Fruit fly (Drosophila melanogaster) whole organism, embryonic: ENCODE measurements around the gene CG31223.

Source experiments
- Asciz ChIP-seq: fragments of 200-800 bp; sonication (Bioruptor generic); optimal IDR thresholded peaks from 2 replicates; lab custom pipeline; 2017; ENCODE audit warnings: missing biosample characterization, mild to moderate bottlenecking, missing genetic modification characterization, missing genetic modification reagents
- CG10462 ChIP-seq: fragments of 200-800 bp; sonication (Bioruptor generic); optimal IDR thresholded peaks from 2 replicates; lab custom pipeline; 2016; ENCODE audit warnings: missing biosample characterization, missing genetic modification characterization
- CG10543 ChIP-seq: fragments of 200-800 bp; sonication (Bioruptor generic); optimal IDR thresholded peaks from 3 replicates; lab custom pipeline; 2017; ENCODE audit warnings: missing biosample characterization, mild to moderate bottlenecking, missing genetic modification characterization, moderate library complexity
- CG12155 ChIP-seq: fragments of 200-800 bp; sonication (Bioruptor generic); optimal IDR thresholded peaks from 3 replicates; lab custom pipeline; 2016; ENCODE audit warnings: missing biosample characterization, missing genetic modification characterization
- CG12769 ChIP-seq: fragments of 200-800 bp; sonication (Bioruptor generic); optimal IDR thresholded peaks from 2 replicates; lab custom pipeline; 2019; ENCODE audit warnings: missing biosample characterization, mild to moderate bottlenecking, missing genetic modification characterization, moderate library complexity
- CG14014 ChIP-seq: fragments of 200-800 bp; sonication (Bioruptor generic); IDR thresholded peaks from 2 replicates; pipeline ENCODE4 v1.3.6; 2022; ENCODE audit warnings: missing biosample characterization, missing genetic modification characterization
- CG15601 ChIP-seq: fragments of 200-800 bp; sonication (Bioruptor generic); optimal IDR thresholded peaks from 3 replicates; lab custom pipeline; 2019; ENCODE audit warnings: missing biosample characterization, mild to moderate bottlenecking, missing genetic modification characterization, moderate library complexity
- CG17186 ChIP-seq: fragments of 200-800 bp; sonication (Bioruptor generic); optimal IDR thresholded peaks from 3 replicates; lab custom pipeline; 2017; ENCODE audit warnings: missing biosample characterization, missing genetic modification reagents, missing genetic modification characterization
- CG17385 ChIP-seq: fragments of 200-800 bp; sonication (Bioruptor generic); optimal IDR thresholded peaks from 3 replicates; lab custom pipeline; 2018; ENCODE audit warnings: missing biosample characterization, mild to moderate bottlenecking, missing genetic modification characterization
- CG17912 ChIP-seq: fragments of 200-800 bp; sonication (Bioruptor generic); optimal IDR thresholded peaks from 2 replicates; lab custom pipeline; 2018; ENCODE audit warnings: missing biosample characterization, mild to moderate bottlenecking, missing genetic modification characterization
- CG18764 ChIP-seq: fragments of 200-800 bp; sonication (Bioruptor generic); optimal IDR thresholded peaks from 3 replicates; lab custom pipeline; 2016; ENCODE audit warnings: missing biosample characterization, missing genetic modification characterization
- CG4707 ChIP-seq: fragments of 200-800 bp; sonication (Bioruptor generic); optimal IDR thresholded peaks from 2 replicates; lab custom pipeline; 2018; ENCODE audit warnings: missing biosample characterization, mild to moderate bottlenecking, missing genetic modification characterization, moderate library complexity
- CG5180 ChIP-seq: fragments of 200-800 bp; sonication (Bioruptor generic); optimal IDR thresholded peaks from 3 replicates; lab custom pipeline; 2017; ENCODE audit warnings: missing biosample characterization, missing genetic modification characterization, mild to moderate bottlenecking, moderate library complexity, missing genetic modification reagents
- CG5953 ChIP-seq: fragments of 200-800 bp; sonication (Bioruptor generic); IDR thresholded peaks from 2 replicates; pipeline ENCODE4 v1.3.6; 2022; ENCODE audit warnings: missing biosample characterization, missing genetic modification characterization
- CG6791 ChIP-seq: fragments of 200-800 bp; sonication (Bioruptor generic); IDR thresholded peaks from 3 replicates; pipeline ENCODE4 v1.3.6; 2022; ENCODE audit warnings: missing biosample characterization, missing genetic modification characterization; ENCODE audit not compliant: partially characterized antibody
- CG9609 ChIP-seq: fragments of 200-800 bp; sonication (Bioruptor generic); optimal IDR thresholded peaks from 3 replicates; lab custom pipeline; 2016; ENCODE audit warnings: missing biosample characterization, missing genetic modification characterization
- Deaf1 ChIP-seq: fragments of 200-800 bp; optimal IDR thresholded peaks from 3 replicates; lab custom pipeline; 2019; ENCODE audit warnings: missing biosample characterization, mild to moderate bottlenecking, missing genetic modification characterization, moderate library complexity
- Dip3 ChIP-seq: fragments of 200-800 bp; sonication (Bioruptor generic); optimal IDR thresholded peaks from 3 replicates; lab custom pipeline; 2016; ENCODE audit warnings: missing biosample characterization, missing genetic modification characterization
- Doc2 ChIP-seq: fragments of 200-800 bp; sonication (Bioruptor generic); IDR thresholded peaks from 2 replicates; pipeline ENCODE4 v1.3.6; 2022; ENCODE audit warnings: missing biosample characterization, missing genetic modification characterization
- Elba2 ChIP-seq: fragments of 200-800 bp; sonication (Bioruptor generic); optimal IDR thresholded peaks from 3 replicates; lab custom pipeline; 2016; ENCODE audit warnings: missing biosample characterization, missing genetic modification characterization
- H15 ChIP-seq: fragments of 200-800 bp; sonication (Bioruptor generic); IDR thresholded peaks from 3 replicates; pipeline ENCODE4 v1.3.6; 2022; ENCODE audit warnings: missing biosample characterization, missing genetic modification characterization
- Hey ChIP-seq: fragments of 200-800 bp; sonication (Bioruptor generic); optimal IDR thresholded peaks from 3 replicates; lab custom pipeline; 2018; ENCODE audit warnings: missing biosample characterization, mild to moderate bottlenecking, missing genetic modification characterization
- Hmx ChIP-seq: fragments of 200-800 bp; sonication (Bioruptor generic); optimal IDR thresholded peaks from 2 replicates; lab custom pipeline; 2016; ENCODE audit warnings: missing biosample characterization, missing genetic modification characterization
- Hr51 ChIP-seq, 2 experiments: fragments of 200-800 bp; sonication (Bioruptor generic); optimal IDR thresholded peaks; 2 replicates in 1 of 2; 3 replicates in 1 of 2; lab custom pipeline; 2016 to 2018; ENCODE audit warnings: missing biosample characterization in 2 of 2, missing genetic modification characterization in 2 of 2, mild to moderate bottlenecking in 1 of 2, moderate library complexity in 1 of 2
- MTF-1 ChIP-seq: fragments of 200-800 bp; sonication (Bioruptor generic); optimal IDR thresholded peaks from 2 replicates; lab custom pipeline; 2018; ENCODE audit warnings: missing biosample characterization, mild to moderate bottlenecking, missing genetic modification characterization, borderline replicate concordance
- Rx ChIP-seq: fragments of 200-800 bp; sonication (Bioruptor generic); IDR thresholded peaks from 2 replicates; pipeline ENCODE4 v1.3.6; 2022; ENCODE audit warnings: missing biosample characterization, missing genetic modification characterization
- Sin3A ChIP-seq: fragments of >200 bp; optimal IDR thresholded peaks from 2 replicates; lab custom pipeline; 2018
- Tbp ChIP-seq: fragments of >200 bp; optimal IDR thresholded peaks from 2 replicates; lab custom pipeline; 2018; ENCODE audit warnings: missing biosample characterization, missing genetic modification characterization
- Trl ChIP-seq, 3 experiments: fragments of >200 bp in 2 of 3; fragments of 200-800 bp in 1 of 3; sonication (Bioruptor generic) in 1 of 3; optimal IDR thresholded peaks; 2 replicates in 1 of 3; 3 replicates in 2 of 3; lab custom pipeline; 2016 to 2017; ENCODE audit warnings: missing biosample characterization in 1 of 3, missing genetic modification characterization in 1 of 3
- aop ChIP-seq: fragments of 200-800 bp; sonication (Bioruptor generic); IDR thresholded peaks from 2 replicates; pipeline ENCODE4 v1.3.6; 2022; ENCODE audit warnings: missing biosample characterization, missing genetic modification characterization
- chn ChIP-seq: fragments of 200-800 bp; sonication (Bioruptor generic); optimal IDR thresholded peaks from 2 replicates; lab custom pipeline; 2016; ENCODE audit warnings: missing biosample characterization, missing genetic modification characterization
- corto ChIP-seq: fragments of 200-800 bp; sonication (Bioruptor generic); optimal IDR thresholded peaks from 2 replicates; lab custom pipeline; 2016; ENCODE audit warnings: missing biosample characterization, mild to moderate bottlenecking, missing genetic modification characterization, moderate library complexity
- da ChIP-seq: fragments of 200-800 bp; sonication (Bioruptor generic); optimal IDR thresholded peaks from 2 replicates; lab custom pipeline; 2016; ENCODE audit warnings: missing biosample characterization, missing genetic modification characterization
- dimm ChIP-seq: fragments of 200-800 bp; sonication (Bioruptor generic); IDR thresholded peaks from 2 replicates; pipeline ENCODE4 v1.3.6; 2022; ENCODE audit warnings: missing biosample characterization, missing genetic modification characterization
- dmrt99B ChIP-seq: fragments of 200-800 bp; sonication (Bioruptor generic); optimal IDR thresholded peaks from 2 replicates; lab custom pipeline; 2018; ENCODE audit warnings: missing biosample characterization, mild to moderate bottlenecking, missing genetic modification characterization, moderate library complexity
- eyg ChIP-seq: fragments of 200-800 bp; sonication (Bioruptor generic); optimal IDR thresholded peaks from 3 replicates; lab custom pipeline; 2016; ENCODE audit warnings: missing biosample characterization, missing genetic modification characterization
- fd96Cb ChIP-seq: fragments of 200-800 bp; sonication (Bioruptor generic); optimal IDR thresholded peaks from 2 replicates; lab custom pipeline; 2018; ENCODE audit warnings: missing biosample characterization, mild to moderate bottlenecking, missing genetic modification characterization, moderate library complexity
- gce ChIP-seq: fragments of 200-800 bp; sonication (Bioruptor generic); IDR thresholded peaks from 3 replicates; pipeline ENCODE4 v1.3.6; 2022; ENCODE audit warnings: missing biosample characterization, missing genetic modification characterization
- gfzf ChIP-seq: fragments of 200-800 bp; sonication (Bioruptor generic); optimal IDR thresholded peaks from 2 replicates; lab custom pipeline; 2016; ENCODE audit warnings: missing biosample characterization, mild to moderate bottlenecking, missing genetic modification characterization, moderate library complexity
- kay ChIP-seq: fragments of 200-800 bp; sonication (Bioruptor generic); optimal IDR thresholded peaks from 2 replicates; lab custom pipeline; 2016; ENCODE audit warnings: missing biosample characterization, missing genetic modification characterization
- lbe ChIP-seq: fragments of 200-800 bp; sonication (Bioruptor generic); optimal IDR thresholded peaks from 2 replicates; lab custom pipeline; 2016; ENCODE audit warnings: missing biosample characterization, mild to moderate bottlenecking, missing genetic modification characterization
- lmd ChIP-seq: fragments of 200-800 bp; sonication (Bioruptor generic); IDR thresholded peaks from 2 replicates; pipeline ENCODE4 v1.3.6; 2022; ENCODE audit warnings: missing biosample characterization, missing genetic modification characterization
- nau ChIP-seq: fragments of 200-800 bp; sonication (Bioruptor generic); optimal IDR thresholded peaks from 3 replicates; lab custom pipeline; 2017; ENCODE audit warnings: missing biosample characterization, mild to moderate bottlenecking, missing genetic modification characterization, missing genetic modification reagents
- pzg ChIP-seq: fragments of 200-800 bp; sonication (Bioruptor generic); optimal IDR thresholded peaks from 3 replicates; lab custom pipeline; 2018; ENCODE audit warnings: missing biosample characterization, mild to moderate bottlenecking, missing genetic modification characterization, moderate library complexity
- sens ChIP-seq: fragments of 200-800 bp; sonication (Bioruptor generic); peaks from one replicate; lab custom pipeline; 2016; ENCODE audit warnings: missing biosample characterization, missing genetic modification characterization
- so ChIP-seq: fragments of 200-800 bp; sonication (Bioruptor generic); IDR thresholded peaks from 3 replicates; pipeline ENCODE4 v1.3.6; 2022; ENCODE audit warnings: missing biosample characterization, missing genetic modification characterization
- vfl ChIP-seq: fragments of 200-800 bp; sonication (Bioruptor generic); optimal IDR thresholded peaks from 2 replicates; lab custom pipeline; 2016; ENCODE audit warnings: missing biosample characterization, missing genetic modification characterization
- wek ChIP-seq: fragments of 200-800 bp; sonication (Bioruptor generic); optimal IDR thresholded peaks from 3 replicates; lab custom pipeline; 2018; ENCODE audit warnings: missing biosample characterization, mild to moderate bottlenecking, missing genetic modification characterization, moderate library complexity
- zen2 ChIP-seq: fragments of 200-800 bp; sonication (Bioruptor generic); IDR thresholded peaks from 3 replicates; pipeline ENCODE4 v1.3.6; 2022; ENCODE audit warnings: missing biosample characterization, missing genetic modification characterization; ENCODE audit not compliant: partially characterized antibody
- zfh1 ChIP-seq: fragments of 200-800 bp; sonication (Bioruptor generic); IDR thresholded peaks from 3 replicates; pipeline ENCODE4 v1.3.6; 2022; ENCODE audit warnings: missing biosample characterization, missing genetic modification characterization

CG31223 gene

DNA sequence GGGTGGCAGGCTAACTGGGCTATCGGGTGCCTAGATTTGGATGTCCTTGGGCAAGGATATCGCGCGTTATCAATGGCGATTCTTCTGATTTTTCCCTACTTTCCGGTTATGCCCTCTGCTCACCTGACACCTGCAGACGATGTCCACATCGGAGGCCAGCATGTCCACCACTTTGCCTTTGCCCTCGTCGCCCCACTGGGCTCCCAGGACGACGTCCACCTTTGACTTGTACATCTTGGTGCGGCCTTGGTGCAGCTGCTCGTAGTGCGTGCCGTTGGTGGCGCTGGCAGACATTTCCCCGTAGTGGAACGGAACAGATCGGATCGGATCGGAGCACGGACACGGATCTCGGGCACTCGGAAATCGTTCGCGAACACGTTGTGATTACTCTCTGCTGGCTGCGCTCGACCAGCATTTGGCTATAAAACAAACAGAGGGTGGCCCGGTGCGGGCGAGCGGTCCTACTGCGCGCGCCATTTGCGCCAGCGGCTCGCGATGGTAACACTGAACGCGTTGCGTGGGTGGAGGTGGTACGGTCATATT, 703 bp upstream of the CG31223 start, which contains the start of gene Adss (continued):
- TF ChIP-seq CG10543 (GFP tag; lab: Kevin White, UChicago) (peak; percentile 29), dmrt99B (tag; lab: Kevin White, UChicago) (no peak), nau (GFP tag; lab: Kevin White, UChicago) (no peak), Tbp (GFP tag; lab: Kevin White, UChicago) (peak; percentile 66), Dip3 (GFP tag; lab: Kevin White, UChicago) (no peak), Elba2 (no peak), corto (GFP tag; lab: Kevin White, UChicago) (no peak), lbe (GFP tag; lab: Kevin White, UChicago) (no peak), Doc2 (GFP tag; lab: Robert Waterston, UW) (no peak), kay (no peak), zen2 (GFP tag; lab: Robert Waterston, UW) (no peak), CG17912 (peak; percentile 51), sens (GFP tag; lab: Kevin White, UChicago) (peak; percentile 73), da (GFP tag; lab: Kevin White, UChicago) (no peak), eyg (GFP tag; lab: Kevin White, UChicago) (peak; percentile 2), dimm (GFP tag; lab: Robert Waterston, UW) (no peak), CG10462 (GFP tag; lab: Kevin White, UChicago) (no peak), fd96Cb (tag; lab: Kevin White, UChicago) (no peak), CG12769 (tag; lab: Kevin White, UChicago) (no peak), Sin3A (lab: Kevin White, UChicago) (no peak), so (no peak; the same call in 2 of the 3 replicates), pzg (GFP tag; lab: Kevin White, UChicago) (peak; percentile 90), lmd (GFP tag; lab: Robert Waterston, UW) (peak; percentile 19; the same call in 1 of the 2 replicates), CG9609 (no peak), CG12155 (GFP tag; lab: Kevin White, UChicago) (peak; percentile 7), gce (no peak), Deaf1 (tag; lab: Kevin White, UChicago) (peak; percentile 78), CG5180 (GFP tag; lab: Kevin White, UChicago) (peak; percentile 61), chn (GFP tag; lab: Kevin White, UChicago) (peak; percentile 35), MTF-1 (GFP tag; lab: Kevin White, UChicago) (peak; percentile 63), CG6791 (peak; percentile 54; the same call in 2 of the 3 replicates), CG15601 (no peak), Hr51 (GFP tag; optimal IDR thresholded peaks at IDR 0.05; lab: Kevin White, UChicago) (no peak), Rx (GFP tag; lab: Robert Waterston, UW) (no peak), CG18764 (GFP tag; lab: Kevin White, UChicago) (no peak), CG4707 (GFP tag; lab: Kevin White, UChicago) (no peak), Trl (optimal IDR thresholded peaks at IDR 0.05; lab: Kevin White, UChicago) (peak in 1 of 2 experiments; percentile 26), Trl (GFP tag; optimal IDR thresholded peaks at IDR 0.05; lab: Kevin White, UChicago) (peak; percentile 56), aop (GFP tag; lab: Robert Waterston, UW) (0 out of 2 replicates have a peak, but pooled peaks have one; percentile 51), zfh1 (GFP tag; lab: Robert Waterston, UW) (peak; percentile 46; the same call in 1 of the 3 replicates), Hey (tag; lab: Kevin White, UChicago) (no peak), CG5953 (GFP tag; lab: Robert Waterston, UW) (no peak), H15 (no peak), CG14014 (GFP tag; lab: Robert Waterston, UW) (no peak), Asciz (no peak), gfzf (GFP tag; lab: Kevin White, UChicago) (peak; percentile 87), CG17186 (GFP tag; lab: Kevin White, UChicago) (peak; percentile 89), Hmx (GFP tag; lab: Kevin White, UChicago) (no peak), CG17385 (GFP tag; lab: Kevin White, UChicago) (peak; percentile 43), wek (GFP tag; lab: Kevin White, UChicago) (peak; percentile 13), vfl (GFP tag; lab: Kevin White, UChicago) (no peak)
